Fruit fly (Drosophila melanogaster): ENCODE measurements around the gene eIF3a.

eIF3a gene

DNA sequence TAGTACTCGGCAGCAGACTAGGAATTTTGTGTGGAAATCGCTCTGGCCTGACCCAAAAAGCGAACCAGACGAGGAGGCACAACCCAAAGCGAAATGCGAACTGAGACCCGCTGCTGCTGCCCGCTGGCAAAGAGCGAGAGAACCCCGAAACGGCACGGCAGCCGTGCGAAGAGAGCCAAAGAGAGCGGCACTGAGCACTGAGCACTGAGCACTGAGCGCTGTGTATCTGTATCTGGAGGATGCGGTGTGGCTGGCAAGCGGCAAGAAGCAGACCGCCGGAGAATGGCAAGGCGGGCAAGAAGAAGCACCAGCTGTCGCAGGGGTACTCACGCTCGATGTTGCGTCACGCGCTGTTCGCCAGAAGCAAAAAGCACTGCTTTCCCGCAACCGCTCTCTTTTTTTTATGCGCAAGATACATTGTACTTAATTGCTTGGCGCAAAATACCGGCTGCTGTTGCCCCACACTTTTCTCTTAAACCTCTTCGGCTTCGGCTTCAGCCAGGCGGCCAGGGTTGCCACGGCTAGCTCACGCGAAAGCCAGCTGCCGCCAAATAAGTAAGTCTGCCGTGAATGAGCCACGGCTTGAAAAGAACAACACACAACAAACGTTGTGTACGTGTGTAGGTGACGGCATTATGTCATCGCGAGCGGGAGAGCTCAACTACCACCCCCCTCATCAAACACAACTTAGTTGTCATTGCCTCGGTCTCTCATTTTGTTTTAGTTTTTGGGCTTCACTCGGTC, 19.7 kb upstream of the eIF3a start (continued):
- TF ChIP-seq slou (GFP tag; optimal IDR thresholded peaks at IDR 0.05) (no peak), pzg (GFP tag; optimal IDR thresholded peaks at IDR 0.05) (peak; percentile 69), Rfx (GFP tag; IDR thresholded peaks at IDR 0.05) (peak; percentile 18; the same call in 1 of the 2 replicates), CG8290 (GFP tag; optimal IDR thresholded peaks at IDR 0.05) (peak; percentile 29), CG8290 (tag; optimal IDR thresholded peaks at IDR 0.05) (peak; percentile 45 to 60), CG4360 (GFP tag; IDR thresholded peaks at IDR 0.05) (peak; percentile 52; the same call in 1 of the 2 replicates), sug (tag; optimal IDR thresholded peaks at IDR 0.05) (peak; percentile 58), CG16813 (GFP tag; IDR thresholded peaks at IDR 0.05; ENCODE audit: partially characterized antibody) (0 out of 3 replicates have a peak, but pooled peaks have one; percentile 10), Lpt (GFP tag; optimal IDR thresholded peaks at IDR 0.05) (peak; percentile 76), CG5953 (GFP tag; IDR thresholded peaks at IDR 0.05) (0 out of 2 replicates have a peak, but pooled peaks have one; percentile 26), zfh1 (GFP tag; IDR thresholded peaks at IDR 0.05) (0 out of 3 replicates have a peak, but pooled peaks have one; percentile 15), Hsf (GFP tag; optimal IDR thresholded peaks at IDR 0.05) (no peak), CG2889 (GFP tag; IDR thresholded peaks at IDR 0.05) (no peak), sr (GFP tag; IDR thresholded peaks at IDR 0.05) (peak; percentile 11; the same call in 1 of the 3 replicates), CG5180 (GFP tag; optimal IDR thresholded peaks at IDR 0.05) (peak; percentile 96), CG6689 (GFP tag; IDR thresholded peaks at IDR 0.05) (0 out of 2 replicates have a peak, but pooled peaks have one; percentile 4), CG3995 (GFP tag; optimal IDR thresholded peaks at IDR 0.05) (peak; percentile 62), Camta (GFP tag; optimal IDR thresholded peaks at IDR 0.05) (no peak), chinmo (GFP tag; IDR thresholded peaks at IDR 0.05; ENCODE audit: partially characterized antibody) (0 out of 4 replicates have a peak, but pooled peaks have one; percentile 79), gsb-n (tag; optimal IDR thresholded peaks at IDR 0.05) (peak; percentile 25), Jarid2 (GFP tag; optimal IDR thresholded peaks at IDR 0.05) (peak; percentile 61), CG1024 (GFP tag; IDR thresholded peaks at IDR 0.05) (no peak), CG7786 (GFP tag; optimal IDR thresholded peaks at IDR 0.05) (no peak), CG9797 (GFP tag; optimal IDR thresholded peaks at IDR 0.05) (no peak), abd-A (tag; optimal IDR thresholded peaks at IDR 0.05) (peak; percentile 81), repo (GFP tag; optimal IDR thresholded peaks at IDR 0.05) (no peak), Hr51 (GFP tag; optimal IDR thresholded peaks at IDR 0.05) (peak in 1 of 2 experiments; percentile 10), rib (GFP tag; IDR thresholded peaks at IDR 0.05) (peak; percentile 32; the same call in 1 of the 2 replicates), CG32532 (GFP tag; IDR thresholded peaks at IDR 0.05) (peak; percentile 70; the same call in 1 of the 2 replicates), Max (GFP tag; optimal IDR thresholded peaks at IDR 0.05) (peak; percentile 51), lab (GFP tag; optimal IDR thresholded peaks at IDR 0.05) (peak; percentile 51), chn (GFP tag; optimal IDR thresholded peaks at IDR 0.05) (peak; percentile 7), onecut (GFP tag; IDR thresholded peaks at IDR 0.05) (peak; percentile 34), CG10147 (GFP tag; optimal IDR thresholded peaks at IDR 0.05) (no peak), stc (GFP tag; IDR thresholded peaks at IDR 0.05) (peak; percentile 41; the same call in 1 of the 2 replicates), zen (tag; optimal IDR thresholded peaks at IDR 0.05) (peak; percentile 32), sob (GFP tag; IDR thresholded peaks at IDR 0.05) (0 out of 2 replicates have a peak, but pooled peaks have one; percentile 19), Side (GFP tag; optimal IDR thresholded peaks at IDR 0.05) (peak; percentile 14), Lhr (GFP tag; optimal IDR thresholded peaks at IDR 0.05) (peak; percentile 34), CG12236 (GFP tag; optimal IDR thresholded peaks at IDR 0.05) (no peak), knrl (GFP tag; IDR thresholded peaks at IDR 0.05; ENCODE audit: partially characterized antibody) (0 out of 3 replicates have a peak, but pooled peaks have one; percentile 20), CG13287 (GFP tag; IDR thresholded peaks at IDR 0.05; ENCODE audit: partially characterized antibody) (peak; percentile 68), gcm2 (GFP tag; optimal IDR thresholded peaks at IDR 0.05) (peak; percentile 18), HLH4C (GFP tag; IDR thresholded peaks at IDR 0.05; ENCODE audit: partially characterized antibody) (peak; percentile 54; the same call in 2 of the 3 replicates), Atf6 (GFP tag; IDR thresholded peaks at IDR 0.05) (peak; percentile 27; the same call in 1 of the 2 replicates), Sry-δ (GFP tag; optimal IDR thresholded peaks at IDR 0.05) (peak; percentile 8), nom (GFP tag; optimal IDR thresholded peaks at IDR 0.05) (peak; percentile 76), sd (tag; optimal IDR thresholded peaks at IDR 0.05) (peak; percentile 52)

All from whole organism, embryonic.